Worm (Caenorhabditis elegans) whole organism, dauer: Measurements from ENCODE around the gene F44E2.6.

Source experiments
- unc-62 ChIP-seq: sonication (generic microtip); optimal IDR thresholded peaks from 2 replicates; lab custom pipeline; 2017; ENCODE audit warnings: missing biosample characterization, missing genetic modification reagents, missing genetic modification characterization

F44E2.6 gene

DNA sequence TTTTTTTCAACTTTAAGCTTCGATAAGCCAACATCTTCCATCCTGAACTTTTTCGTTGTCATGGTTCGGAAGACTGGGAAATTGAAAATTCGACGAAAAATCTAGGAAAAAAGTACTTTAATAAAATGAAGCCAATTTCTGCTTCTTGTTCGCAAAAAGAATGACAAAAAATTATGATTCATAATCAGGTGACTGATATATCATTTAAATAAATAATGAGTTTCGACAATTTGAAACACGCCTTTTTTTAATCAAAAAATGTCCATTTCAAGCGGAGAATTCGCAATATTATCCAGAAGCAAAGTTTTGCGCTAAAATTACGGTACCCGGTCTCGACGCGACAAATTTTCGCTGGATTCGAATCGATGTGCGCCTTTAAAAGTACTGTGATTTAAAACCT lies at the start of gene F44E2.6:
Gene F44E2.6, minus strand, starts transcription at position 101 of the 400 bp plus-strand sequence.
- TF ChIP-seq unc-62: no peak

DNA sequence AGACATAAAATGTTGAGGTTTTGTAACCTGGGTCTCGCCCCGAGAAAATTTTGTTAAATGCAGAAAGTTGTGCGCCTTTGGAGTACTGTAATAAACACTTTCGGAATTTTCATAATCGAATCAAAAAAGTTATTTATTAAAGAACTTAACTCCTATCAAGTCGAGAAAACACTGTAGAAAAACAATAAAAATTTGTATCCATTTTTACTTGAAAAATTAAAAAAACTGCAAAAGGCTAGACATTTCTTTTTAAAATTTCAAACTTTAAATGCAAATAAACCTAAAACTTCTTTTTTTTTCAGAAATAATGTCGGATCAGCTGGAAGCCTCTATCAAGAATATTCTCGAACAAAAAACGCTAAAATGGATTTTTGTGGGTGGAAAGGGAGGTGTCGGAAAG lies 49.8 kb upstream of the F44E2.6 start, which contains the start of gene asna-1:
Gene asna-1, plus strand, starts transcription at position 301 of the 400 bp plus-strand sequence.
- no peak for TF ChIP-seq unc-62

ce11 chrIII:8893464-8893863 lies 48.5 kb upstream of the F44E2.6 start, which contains the start of gene ZK637.4:
TSS of gene ZK637.4 (plus strand) at chrIII:8893764.
- TF ChIP-seq unc-62: no peak

- no peak for TF ChIP-seq unc-62
Measured at ce11 chrIII:8889931-8890330, 44.9 kb upstream of the F44E2.6 start, which contains the start of gene lnkn-1. TSS of gene lnkn-1 (plus strand) at chrIII:8890231.

DNA sequence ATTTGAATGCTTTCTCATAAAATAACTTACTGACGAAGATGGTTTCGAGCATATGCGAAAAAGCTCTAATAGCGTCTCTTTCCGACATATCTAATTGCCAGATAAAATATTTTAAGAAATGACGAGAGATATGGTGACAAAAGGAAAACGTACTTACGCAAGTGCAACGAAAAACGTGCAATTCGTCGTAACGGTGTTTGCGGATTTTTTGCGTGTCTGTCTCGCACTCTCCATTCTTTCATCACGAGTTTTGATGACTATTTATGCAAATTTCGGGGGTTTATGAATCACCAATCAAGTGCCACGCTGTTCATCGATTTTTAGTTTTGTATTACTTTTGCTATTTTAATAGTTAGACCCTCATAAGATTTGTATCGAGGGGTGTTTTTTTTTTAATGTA lies 43.9 kb upstream of the F44E2.6 start, which contains the start of gene ZK637.14:
Gene ZK637.14, minus strand, starts transcription at position 201 of the 400 bp plus-strand sequence.
- no peak for TF ChIP-seq unc-62

- no peak for TF ChIP-seq unc-62
Measured at ce11 chrIII:8887184-8887801, 42.3 kb upstream of the F44E2.6 start, which contains the start of gene famh-136. TSS of gene famh-136 (plus strand) at chrIII:8887751.

DNA sequence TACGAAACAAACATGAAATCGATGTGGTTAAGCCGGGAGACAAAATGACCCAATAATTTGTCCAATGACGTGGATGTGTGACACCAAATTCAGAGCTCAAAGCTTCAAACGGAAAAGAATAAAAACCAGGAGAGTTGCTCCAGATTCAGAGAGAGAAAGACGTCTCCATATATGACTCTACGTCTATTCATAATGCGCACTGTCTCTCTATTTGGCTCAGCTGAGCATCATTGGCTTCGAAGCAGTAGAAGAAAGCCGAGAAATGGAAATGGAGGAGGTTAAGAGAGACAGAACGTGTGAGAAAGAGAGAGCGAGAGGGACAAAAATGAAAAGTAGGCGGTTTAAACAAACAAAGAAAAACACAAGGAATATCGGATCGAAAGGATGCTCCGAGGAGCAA lies 41.3 kb upstream of the F44E2.6 start:
- no peak for TF ChIP-seq unc-62

- no peak for TF ChIP-seq unc-62
Measured at ce11 chrIII:8885150-8885549, 40.1 kb upstream of the F44E2.6 start, which contains the start of gene svop-1. TSS of gene svop-1 (minus strand) at chrIII:8885488.

DNA sequence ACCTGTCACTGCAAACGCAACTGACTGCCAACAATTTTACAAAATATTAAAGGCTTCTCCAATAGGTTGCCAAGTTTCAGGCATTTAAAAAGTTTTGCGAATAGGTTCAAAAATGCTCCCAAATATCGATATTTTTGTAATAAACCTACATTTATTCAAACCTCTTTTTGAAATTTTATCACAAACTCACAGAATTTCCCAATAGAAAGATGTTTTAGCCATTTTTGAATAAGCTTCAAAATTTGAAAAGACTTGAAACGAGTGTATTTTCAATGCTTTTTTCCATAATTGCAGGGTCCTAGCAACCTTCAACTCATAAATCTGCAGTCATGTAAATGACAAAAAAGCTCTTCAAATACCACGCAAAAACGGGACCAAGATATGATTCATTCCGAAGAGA lies 37.3 kb upstream of the F44E2.6 start:
- TF ChIP-seq unc-62: no peak

DNA sequence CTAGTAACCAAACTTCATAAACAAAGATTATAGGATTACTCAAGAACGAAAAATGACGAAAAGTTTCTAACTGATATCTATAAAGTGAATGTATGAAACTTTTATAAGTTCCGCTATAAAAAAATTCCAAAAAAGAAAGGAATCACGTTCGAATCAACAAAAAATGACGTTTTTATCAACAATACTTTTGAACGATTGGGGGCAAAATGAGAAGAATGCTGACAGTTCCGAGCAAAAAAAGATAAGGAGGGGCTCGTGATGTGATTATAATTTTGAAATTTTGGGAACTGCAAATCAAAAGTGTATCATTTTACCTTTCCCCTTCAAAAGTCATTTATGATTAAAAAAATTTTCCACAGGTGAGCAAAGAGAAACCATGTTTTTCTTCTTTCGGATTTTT lies 33.9 kb upstream of the F44E2.6 start:
- TF ChIP-seq unc-62: no peak

- no peak for TF ChIP-seq unc-62
Measured at ce11 chrIII:8877002-8877401, 32.0 kb upstream of the F44E2.6 start, which contains the start of gene K01F9.2. TSS of gene K01F9.2 (minus strand) at chrIII:8877128.

- TF ChIP-seq unc-62: no peak
Measured at ce11 chrIII:8873990-8874668, 29.1 kb upstream of the F44E2.6 start.

- no peak for TF ChIP-seq unc-62
Measured at ce11 chrIII:8873045-8873457, 28.0 kb upstream of the F44E2.6 start.

- TF ChIP-seq unc-62: no peak
Measured at ce11 chrIII:8869663-8870062, 24.6 kb upstream of the F44E2.6 start.

DNA sequence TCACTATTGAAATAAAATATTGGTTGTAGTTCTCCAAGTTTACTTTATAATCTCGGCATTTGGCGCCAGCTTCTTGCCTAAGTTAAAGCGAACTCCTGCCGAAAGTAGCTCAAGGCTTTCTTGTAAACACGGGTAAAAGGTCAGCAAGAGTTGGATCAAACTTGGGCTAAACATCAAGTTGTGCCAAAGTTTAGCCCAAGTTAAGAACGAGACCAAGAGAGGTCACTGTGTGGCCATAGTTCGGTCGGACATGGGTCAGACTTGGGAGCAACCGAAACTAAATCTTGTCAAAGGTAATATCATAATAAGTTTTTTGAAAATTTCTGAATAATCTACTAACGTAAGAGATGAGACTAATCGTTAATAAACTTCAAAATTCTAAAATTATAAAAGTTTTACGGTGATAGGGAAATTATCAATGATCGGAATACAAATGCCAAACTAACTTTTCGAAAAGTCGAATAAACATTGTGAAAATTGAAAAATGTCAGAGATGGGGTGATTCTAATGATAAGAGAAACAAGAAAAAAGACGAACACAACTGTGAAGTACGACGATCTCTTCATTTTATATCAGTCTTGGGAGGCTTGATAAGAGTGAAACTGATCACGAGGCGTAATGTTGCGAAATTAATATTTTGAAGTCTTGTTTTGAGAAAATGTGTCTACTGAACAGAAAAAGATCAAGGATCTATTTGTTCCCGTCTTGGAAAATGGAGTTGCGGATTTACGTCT lies 23.1 kb upstream of the F44E2.6 start:
- no peak for TF ChIP-seq unc-62

ce11 chrIII:8866983-8867842 lies 22.2 kb upstream of the F44E2.6 start:
- no peak for TF ChIP-seq unc-62
